Worm (Caenorhabditis elegans) whole organism, midembryonic: ENCODE measurements around the gene fbxb-108.

Experiments used
- T22C8.4 ChIP-seq: fragments of 200-800 bp; sonication (Bioruptor generic); IDR thresholded peaks from 2 replicates; pipeline ENCODE4 v1.3.6; 2022; ENCODE audit warnings: missing genetic modification characterization, missing compliant biosample characterization
- cog-1 ChIP-seq: sonication (generic microtip); optimal IDR thresholded peaks from 2 replicates; lab custom pipeline; 2016; ENCODE audit warnings: missing genetic modification characterization, missing compliant biosample characterization
- flt-1 ChIP-seq: fragments of 200-800 bp; sonication (Bioruptor generic); IDR thresholded peaks from 2 replicates; pipeline ENCODE4 v1.3.6; 2022; ENCODE audit warnings: missing genetic modification characterization, missing compliant biosample characterization
- klf-2 ChIP-seq: fragments of 200-800 bp; sonication (Bioruptor generic); conservative IDR thresholded peaks from 2 replicates; pipeline ENCODE4 v1.3.6; 2022; ENCODE audit warnings: missing genetic modification reagents, missing genetic modification characterization, missing compliant biosample characterization
- med-1 ChIP-seq: sonication (generic microtip); optimal IDR thresholded peaks from 2 replicates; lab custom pipeline; 2017; ENCODE audit warnings: missing genetic modification characterization, mild to moderate bottlenecking, missing compliant biosample characterization, antibody characterized with exemption, missing genetic modification reagents; ENCODE audit not compliant: insufficient read depth
- ref-1 ChIP-seq: fragments of 200-800 bp; sonication (Bioruptor generic); conservative IDR thresholded peaks from 2 replicates; pipeline ENCODE4 v1.3.6; 2022; ENCODE audit warnings: missing genetic modification reagents, missing genetic modification characterization, missing compliant biosample characterization
- tab-1 ChIP-seq: fragments of 200-800 bp; sonication (Bioruptor generic); IDR thresholded peaks from 2 replicates; pipeline ENCODE4 v1.3.6; 2022; ENCODE audit warnings: missing genetic modification characterization, missing compliant biosample characterization
- ztf-23 ChIP-seq: fragments of 200-800 bp; sonication (Bioruptor generic); IDR thresholded peaks from 2 replicates; pipeline ENCODE4 v1.3.6; 2022; ENCODE audit warnings: missing genetic modification reagents, missing genetic modification characterization, missing compliant biosample characterization
- ztf-29 ChIP-seq: fragments of 200-800 bp; sonication (Bioruptor generic); IDR thresholded peaks from 2 replicates; pipeline ENCODE4 v1.3.6; 2022; ENCODE audit warnings: missing genetic modification reagents, missing genetic modification characterization, missing compliant biosample characterization

Gene fbxb-108

ce11 chrII:2764664-2765063 is at the start of gene fbxb-108:
fbxb-108 (plus strand) TSS chrII:2764964.
- TF ChIP-seq tab-1 = no peak
- no peak for TF ChIP-seq med-1 (GFP tag; lab: Kevin White, UChicago)
- no peak for TF ChIP-seq ztf-29
- TF ChIP-seq klf-2 (GFP tag; lab: Robert Waterston, UW) = no peak

DNA sequence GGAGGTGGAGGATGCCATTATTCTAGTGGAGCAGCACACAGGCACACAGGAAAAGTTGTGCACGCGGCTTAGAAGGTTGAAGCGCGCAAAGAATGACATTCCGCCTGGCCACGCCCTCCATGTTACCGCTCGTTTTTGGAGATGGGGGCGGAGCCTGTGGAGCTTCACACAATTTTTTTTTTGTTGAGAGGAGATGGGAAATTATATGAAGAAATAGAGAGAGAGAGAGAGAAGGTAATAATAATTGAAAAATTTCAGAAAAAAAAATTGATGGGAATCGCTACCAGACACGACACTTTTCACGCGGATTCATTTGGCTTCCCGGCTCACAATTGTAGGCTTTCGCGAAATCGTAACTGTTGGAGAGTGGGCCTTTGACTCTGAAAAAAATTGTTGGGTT is 47.4 kb upstream of the fbxb-108 start, which contains the start of gene T05A8.3:
Gene T05A8.3 (minus strand): TSS at position 101 of the 400 bp plus-strand sequence.
- TF ChIP-seq T22C8.4 (GFP tag; lab: Robert Waterston, UW) = no peak
- TF ChIP-seq tab-1 = no peak
- TF ChIP-seq ztf-29 = no peak
- TF ChIP-seq ref-1 (GFP tag; lab: Robert Waterston, UW) = no peak
- TF ChIP-seq ztf-23 (GFP tag; lab: Robert Waterston, UW) = no peak
- no peak for TF ChIP-seq cog-1 (tag; lab: Kevin White, UChicago)

- TF ChIP-seq klf-2 (GFP tag; lab: Robert Waterston, UW) (no peak), cog-1 (tag; lab: Kevin White, UChicago) (no peak), T22C8.4 (GFP tag; lab: Robert Waterston, UW) (no peak), tab-1 (no peak), med-1 (GFP tag; lab: Kevin White, UChicago) (no peak), flt-1 (GFP tag; lab: Robert Waterston, UW) (no peak), ztf-29 (no peak), ztf-23 (GFP tag; lab: Robert Waterston, UW) (no peak), ref-1 (GFP tag; lab: Robert Waterston, UW) (no peak)
Observed at ce11 chrII:2719212-2719611, 45.6 kb upstream of the fbxb-108 start.

ce11 chrII:2721992-2722391 is 42.8 kb upstream of the fbxb-108 start:
- TF ChIP-seq cog-1 (tag; lab: Kevin White, UChicago) = no peak
- no peak for TF ChIP-seq ztf-23 (GFP tag; lab: Robert Waterston, UW)
- no peak for TF ChIP-seq flt-1 (GFP tag; lab: Robert Waterston, UW)
- no peak for TF ChIP-seq ref-1 (GFP tag; lab: Robert Waterston, UW)
- no peak for TF ChIP-seq T22C8.4 (GFP tag; lab: Robert Waterston, UW)
- TF ChIP-seq med-1 (GFP tag; lab: Kevin White, UChicago) = no peak
- TF ChIP-seq ztf-29 = no peak
- no peak for TF ChIP-seq tab-1
- TF ChIP-seq klf-2 (GFP tag; lab: Robert Waterston, UW) = no peak

- TF ChIP-seq klf-2 (GFP tag; lab: Robert Waterston, UW) = no peak
- no peak for TF ChIP-seq ztf-23 (GFP tag; lab: Robert Waterston, UW)
- TF ChIP-seq T22C8.4 (GFP tag; lab: Robert Waterston, UW) = no peak
- no peak for TF ChIP-seq cog-1 (tag; lab: Kevin White, UChicago)
Observed at ce11 chrII:2725561-2725960, 39.2 kb upstream of the fbxb-108 start, which contains the start of the genes T05A8.11 and nep-2. T05A8.11 (minus strand) TSS chrII:2725661. nep-2 (minus strand) TSS chrII:2725752.

DNA sequence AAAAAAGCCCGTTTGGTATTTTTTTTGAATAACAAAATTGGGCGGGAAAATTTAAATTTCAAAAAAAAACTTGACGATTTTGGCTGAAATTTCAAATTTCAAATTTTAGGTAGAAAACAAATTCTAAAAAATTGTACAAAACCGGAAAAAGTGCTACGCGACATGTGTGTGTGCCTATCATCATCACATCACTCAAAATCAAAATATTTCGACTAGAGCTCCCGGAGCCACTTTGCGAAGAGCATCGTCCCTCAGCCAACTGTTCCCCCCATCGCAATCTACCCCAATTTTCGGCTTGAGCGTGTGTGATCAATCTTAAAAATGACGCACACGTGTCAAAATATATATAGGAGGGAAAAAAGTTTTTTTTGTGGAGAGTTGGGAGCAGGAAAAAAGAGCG is 38.0 kb upstream of the fbxb-108 start:
- TF ChIP-seq flt-1 (GFP tag; lab: Robert Waterston, UW) (no peak), ref-1 (GFP tag; lab: Robert Waterston, UW) (no peak), ztf-29 (no peak), med-1 (GFP tag; lab: Kevin White, UChicago) (no peak), tab-1 (no peak), T22C8.4 (GFP tag; lab: Robert Waterston, UW) (no peak), cog-1 (tag; lab: Kevin White, UChicago) (no peak), klf-2 (GFP tag; lab: Robert Waterston, UW) (no peak), ztf-23 (GFP tag; lab: Robert Waterston, UW) (no peak)

DNA sequence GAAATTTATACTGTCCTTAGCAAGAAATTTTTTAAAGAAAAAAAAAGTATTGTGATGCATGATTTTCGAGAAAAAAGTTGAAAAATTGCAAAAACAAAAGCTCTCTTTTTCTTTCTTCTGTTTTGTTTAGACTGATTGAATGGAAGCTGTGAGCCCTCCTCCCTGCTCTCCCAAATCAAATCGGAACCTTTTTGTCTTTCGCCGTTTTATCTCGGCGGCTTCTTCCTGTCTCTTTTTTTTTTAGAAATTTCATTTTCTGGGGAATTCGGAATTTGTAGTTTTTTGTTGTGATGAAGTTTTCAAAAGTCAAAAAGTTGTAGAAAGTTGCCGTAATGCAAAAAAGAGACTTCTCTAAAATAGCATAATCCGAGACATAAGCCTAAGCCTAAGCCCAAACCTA is 34.1 kb upstream of the fbxb-108 start:
- no peak for TF ChIP-seq flt-1 (GFP tag; lab: Robert Waterston, UW)

ce11 chrII:2734266-2734665 is 30.5 kb upstream of the fbxb-108 start:
- TF ChIP-seq klf-2 (GFP tag; lab: Robert Waterston, UW) = no peak
- no peak for TF ChIP-seq ztf-29
- no peak for TF ChIP-seq ref-1 (GFP tag; lab: Robert Waterston, UW)
- no peak for TF ChIP-seq tab-1
- no peak for TF ChIP-seq med-1 (GFP tag; lab: Kevin White, UChicago)
- no peak for TF ChIP-seq flt-1 (GFP tag; lab: Robert Waterston, UW)
- no peak for TF ChIP-seq cog-1 (tag; lab: Kevin White, UChicago)

DNA sequence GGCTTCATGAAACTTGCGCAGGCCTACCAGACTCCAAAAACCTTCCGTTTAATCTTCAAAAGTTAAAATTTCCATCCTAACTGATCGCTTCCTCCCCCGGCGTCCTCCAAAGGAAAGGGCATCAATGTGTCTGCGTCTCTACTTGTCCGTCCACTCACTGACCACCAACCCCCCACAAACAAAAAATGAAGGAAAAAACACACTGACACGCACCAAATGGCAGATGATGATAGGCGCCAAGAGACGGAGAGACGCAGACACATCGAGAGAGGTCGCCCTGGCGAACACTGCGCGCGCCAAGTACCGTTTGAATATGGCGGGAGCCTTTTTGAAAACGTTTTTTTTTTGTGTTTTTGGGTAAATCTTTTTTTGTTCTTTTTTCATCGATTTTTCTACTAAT is 30.0 kb upstream of the fbxb-108 start:
- no peak for TF ChIP-seq T22C8.4 (GFP tag; lab: Robert Waterston, UW)
- no peak for TF ChIP-seq med-1 (GFP tag; lab: Kevin White, UChicago)
- no peak for TF ChIP-seq cog-1 (tag; lab: Kevin White, UChicago)
- TF ChIP-seq ztf-29 = no peak
- no peak for TF ChIP-seq ztf-23 (GFP tag; lab: Robert Waterston, UW)
- no peak for TF ChIP-seq flt-1 (GFP tag; lab: Robert Waterston, UW)
- TF ChIP-seq klf-2 (GFP tag; lab: Robert Waterston, UW) = no peak
- TF ChIP-seq tab-1 = no peak
- no peak for TF ChIP-seq ref-1 (GFP tag; lab: Robert Waterston, UW)

DNA sequence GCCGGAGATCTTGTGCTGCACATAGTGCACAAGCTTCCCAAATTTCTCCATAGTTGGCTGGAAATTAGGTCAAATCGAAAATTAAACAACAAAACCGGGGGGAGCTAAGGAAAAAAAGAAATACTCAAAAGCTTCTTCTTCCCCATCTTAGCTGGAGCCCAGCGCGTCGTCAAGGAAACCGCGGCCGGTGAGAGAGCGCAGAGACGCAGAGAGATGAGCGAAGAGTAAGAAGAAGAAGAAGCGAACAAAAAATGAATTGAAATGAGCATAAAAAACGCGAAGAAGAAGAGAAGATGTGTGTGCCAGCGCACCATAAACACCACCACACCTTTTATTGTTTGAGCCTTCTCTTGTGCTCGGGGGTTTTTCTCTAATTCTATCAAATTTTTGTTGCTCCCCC is 29.6 kb upstream of the fbxb-108 start, which contains the start of gene wdr-31:
Gene wdr-31 (minus strand): TSS at position 101 of the 400 bp plus-strand sequence.
- TF ChIP-seq tab-1 (no peak), ztf-23 (GFP tag; lab: Robert Waterston, UW) (no peak), ref-1 (GFP tag; lab: Robert Waterston, UW) (no peak)
